Fruit fly (Drosophila melanogaster) whole organism, embryonic: ENCODE data around the gene Polr1D.
A peak's percentile ranks its signal among the peaks of the same experiment; 100 is the strongest.

Experiments used
- Aef1 ChIP-seq: fragments of 200-800 bp; sonication (Bioruptor generic); IDR thresholded peaks from 3 replicates; pipeline ENCODE4 v1.3.6; 2022; ENCODE audit warnings: missing biosample characterization, missing genetic modification characterization
- Asciz ChIP-seq: fragments of 200-800 bp; sonication (Bioruptor generic); optimal IDR thresholded peaks from 2 replicates; lab custom pipeline; 2017; ENCODE audit warnings: missing biosample characterization, mild to moderate bottlenecking, missing genetic modification characterization, missing genetic modification reagents
- Atf-2 ChIP-seq: fragments of 200-800 bp; sonication (Bioruptor generic); optimal IDR thresholded peaks from 2 replicates; lab custom pipeline; 2016; ENCODE audit warnings: missing biosample characterization, missing genetic modification characterization
- CG10147 ChIP-seq: fragments of 200-800 bp; sonication (Bioruptor generic); optimal IDR thresholded peaks from 2 replicates; lab custom pipeline; 2019; ENCODE audit warnings: missing biosample characterization, mild to moderate bottlenecking, missing genetic modification characterization, moderate library complexity
- CG10462 ChIP-seq: fragments of 200-800 bp; sonication (Bioruptor generic); optimal IDR thresholded peaks from 2 replicates; lab custom pipeline; 2016; ENCODE audit warnings: missing biosample characterization, missing genetic modification characterization
- CG10565 ChIP-seq: fragments of 200-800 bp; sonication (Bioruptor generic); optimal IDR thresholded peaks from 3 replicates; lab custom pipeline; 2016; ENCODE audit warnings: missing biosample characterization, mild to moderate bottlenecking, missing genetic modification characterization
- CG11085 ChIP-seq: fragments of 200-800 bp; sonication (Bioruptor generic); IDR thresholded peaks from 2 replicates; pipeline ENCODE4 v1.3.6; 2022; ENCODE audit warnings: missing biosample characterization, missing genetic modification characterization
- CG11093 ChIP-seq: fragments of 200-800 bp; sonication (Bioruptor generic); IDR thresholded peaks from 3 replicates; pipeline ENCODE4 v1.3.6; 2022; ENCODE audit warnings: missing biosample characterization, missing genetic modification characterization
- CG11560 ChIP-seq: fragments of 200-800 bp; sonication (Bioruptor generic); IDR thresholded peaks from 3 replicates; pipeline ENCODE4 v1.3.6; 2022; ENCODE audit warnings: missing biosample characterization, missing genetic modification characterization
- CG12391 ChIP-seq: fragments of 200-800 bp; sonication (Bioruptor generic); optimal IDR thresholded peaks from 3 replicates; lab custom pipeline; 2018; ENCODE audit warnings: missing biosample characterization, mild to moderate bottlenecking, missing genetic modification characterization, moderate library complexity
- CG13424 ChIP-seq: fragments of 200-800 bp; sonication (Bioruptor generic); optimal IDR thresholded peaks from 2 replicates; lab custom pipeline; 2019; ENCODE audit warnings: missing biosample characterization, mild to moderate bottlenecking, missing genetic modification characterization, moderate library complexity
- CG15479 ChIP-seq: fragments of 200-800 bp; sonication (Bioruptor generic); optimal IDR thresholded peaks from 3 replicates; lab custom pipeline; 2019; ENCODE audit warnings: missing biosample characterization, mild to moderate bottlenecking, missing genetic modification characterization, moderate library complexity
- CG16815 ChIP-seq: fragments of 200-800 bp; sonication (Bioruptor generic); optimal IDR thresholded peaks from 3 replicates; lab custom pipeline; 2017; ENCODE audit warnings: missing biosample characterization, mild to moderate bottlenecking, missing genetic modification characterization
- CG16863 ChIP-seq: fragments of 200-800 bp; sonication (Bioruptor generic); optimal IDR thresholded peaks from 3 replicates; lab custom pipeline; 2016; ENCODE audit warnings: missing biosample characterization, missing genetic modification characterization
- CG17361 ChIP-seq: fragments of 200-800 bp; sonication (Bioruptor generic); IDR thresholded peaks from 3 replicates; pipeline ENCODE4 v1.3.6; 2022; ENCODE audit warnings: missing biosample characterization, missing genetic modification characterization
- CG17568 ChIP-seq: fragments of 200-800 bp; sonication (Bioruptor generic); optimal IDR thresholded peaks from 2 replicates; lab custom pipeline; 2018; ENCODE audit warnings: missing biosample characterization, mild to moderate bottlenecking, missing genetic modification characterization, moderate library complexity
- CG2129 ChIP-seq: fragments of 200-800 bp; sonication (Bioruptor generic); IDR thresholded peaks from 2 replicates; pipeline ENCODE4 v1.3.6; 2022; ENCODE audit warnings: missing biosample characterization, missing genetic modification characterization; ENCODE audit not compliant: partially characterized antibody
- CG31365 ChIP-seq: fragments of 200-800 bp; sonication (Bioruptor generic); optimal IDR thresholded peaks from 2 replicates; lab custom pipeline; 2018; ENCODE audit warnings: missing biosample characterization, mild to moderate bottlenecking, missing genetic modification characterization
- CG34422 ChIP-seq: fragments of 200-800 bp; sonication (Bioruptor generic); IDR thresholded peaks from 3 replicates; pipeline ENCODE4 v1.3.6; 2022; ENCODE audit warnings: missing biosample characterization, missing genetic modification characterization
- CG3838 ChIP-seq: fragments of 200-800 bp; sonication (Bioruptor generic); optimal IDR thresholded peaks from 3 replicates; lab custom pipeline; 2016; ENCODE audit warnings: missing biosample characterization, missing genetic modification characterization
- CG3847 ChIP-seq: fragments of 200-800 bp; sonication (Bioruptor generic); IDR thresholded peaks from 2 replicates; pipeline ENCODE4 v1.3.6; 2022; ENCODE audit warnings: missing biosample characterization, missing genetic modification characterization
- CG4282 ChIP-seq: fragments of 200-800 bp; sonication (Bioruptor generic); optimal IDR thresholded peaks from 2 replicates; lab custom pipeline; 2016; ENCODE audit warnings: missing biosample characterization, missing genetic modification characterization
- CG8478 ChIP-seq: fragments of >200 bp; optimal IDR thresholded peaks from 2 replicates; lab custom pipeline; 2018
- CG9215 ChIP-seq: fragments of 200-800 bp; sonication (Bioruptor generic); IDR thresholded peaks from 2 replicates; pipeline ENCODE4 v1.3.6; 2022; ENCODE audit warnings: missing biosample characterization, missing genetic modification characterization
- Dek ChIP-seq: fragments of 200-800 bp; sonication (Bioruptor generic); optimal IDR thresholded peaks from 3 replicates; lab custom pipeline; 2019; ENCODE audit warnings: missing biosample characterization, mild to moderate bottlenecking, missing genetic modification characterization, moderate library complexity
- Dip2 ChIP-seq: fragments of 200-800 bp; sonication (Bioruptor generic); IDR thresholded peaks from 2 replicates; pipeline ENCODE4 v1.3.6; 2022; ENCODE audit warnings: missing biosample characterization, missing genetic modification characterization
- Gsc ChIP-seq: fragments of 200-800 bp; sonication (Bioruptor generic); IDR thresholded peaks from 2 replicates; pipeline ENCODE4 v1.3.6; 2022; ENCODE audit warnings: missing biosample characterization, missing genetic modification characterization
- Lpt ChIP-seq: fragments of >200 bp; optimal IDR thresholded peaks from 2 replicates; lab custom pipeline; 2018; ENCODE audit warnings: missing biosample characterization, missing genetic modification characterization
- MESR4 ChIP-seq: fragments of 200-800 bp; sonication (Bioruptor generic); optimal IDR thresholded peaks from 2 replicates; lab custom pipeline; 2018; ENCODE audit warnings: missing biosample characterization, mild to moderate bottlenecking, missing genetic modification characterization, moderate library complexity
- MTF-1 ChIP-seq: fragments of 200-800 bp; sonication (Bioruptor generic); optimal IDR thresholded peaks from 2 replicates; lab custom pipeline; 2018; ENCODE audit warnings: missing biosample characterization, mild to moderate bottlenecking, missing genetic modification characterization, borderline replicate concordance
- Nf-YA ChIP-seq: fragments of 200-800 bp; sonication (Bioruptor generic); IDR thresholded peaks from 2 replicates; pipeline ENCODE4 v1.3.6; 2022; ENCODE audit warnings: missing biosample characterization, missing genetic modification characterization
- Oaz ChIP-seq: fragments of 200-800 bp; sonication (Bioruptor generic); IDR thresholded peaks from 2 replicates; pipeline ENCODE4 v1.3.6; 2022; ENCODE audit warnings: missing biosample characterization, missing genetic modification characterization
- aop ChIP-seq: fragments of 200-800 bp; sonication (Bioruptor generic); IDR thresholded peaks from 2 replicates; pipeline ENCODE4 v1.3.6; 2022; ENCODE audit warnings: missing biosample characterization, missing genetic modification characterization
- caup ChIP-seq: fragments of 200-800 bp; sonication (Bioruptor generic); optimal IDR thresholded peaks from 3 replicates; lab custom pipeline; 2017; ENCODE audit warnings: missing biosample characterization, mild to moderate bottlenecking, missing genetic modification characterization, moderate library complexity; ENCODE audit not compliant: severe bottlenecking
- dati ChIP-seq: fragments of 200-800 bp; sonication (Bioruptor generic); IDR thresholded peaks from 2 replicates; pipeline ENCODE4 v1.3.6; 2022; ENCODE audit warnings: missing biosample characterization, missing genetic modification characterization
- ems ChIP-seq: fragments of 200-800 bp; sonication (Bioruptor generic); optimal IDR thresholded peaks from 3 replicates; lab custom pipeline; 2016; ENCODE audit warnings: missing biosample characterization, missing genetic modification characterization
- eyg ChIP-seq: fragments of 200-800 bp; sonication (Bioruptor generic); optimal IDR thresholded peaks from 3 replicates; lab custom pipeline; 2016; ENCODE audit warnings: missing biosample characterization, missing genetic modification characterization
- ftz-f1 ChIP-seq: fragments of 200-800 bp; sonication (Bioruptor generic); optimal IDR thresholded peaks from 2 replicates; lab custom pipeline; 2016; ENCODE audit warnings: missing biosample characterization, missing genetic modification characterization
- her ChIP-seq: fragments of 200-800 bp; sonication (Bioruptor generic); optimal IDR thresholded peaks from 2 replicates; lab custom pipeline; 2016; ENCODE audit warnings: missing biosample characterization, missing genetic modification characterization
- hkb ChIP-seq, 2 experiments: fragments of 200-800 bp in 1 of 2; fragments of >200 bp in 1 of 2; sonication (Bioruptor generic) in 1 of 2; IDR thresholded peaks in 1 of 2; optimal IDR thresholded peaks in 1 of 2; 2 replicates each; pipeline versions ENCODE4 v1.3.6 to Lab custom; 2017 to 2022; ENCODE audit warnings: missing biosample characterization in 1 of 2, missing genetic modification characterization in 1 of 2
- hth ChIP-seq: fragments of >200 bp; optimal IDR thresholded peaks from 2 replicates; lab custom pipeline; 2017; ENCODE audit warnings: inconsistent platforms
- jigr1 ChIP-seq: fragments of 200-800 bp; sonication (Bioruptor generic); IDR thresholded peaks from 3 replicates; pipeline ENCODE4 v1.3.6; 2022; ENCODE audit warnings: missing biosample characterization, missing genetic modification characterization
- rib ChIP-seq: fragments of 200-800 bp; sonication (Bioruptor generic); IDR thresholded peaks from 2 replicates; pipeline ENCODE4 v1.3.6; 2022; ENCODE audit warnings: missing biosample characterization, missing genetic modification characterization
- shn ChIP-seq: fragments of 200-800 bp; sonication (Bioruptor generic); optimal IDR thresholded peaks from 3 replicates; lab custom pipeline; 2016; ENCODE audit warnings: missing biosample characterization, missing genetic modification characterization
- so ChIP-seq: fragments of 200-800 bp; sonication (Bioruptor generic); IDR thresholded peaks from 3 replicates; pipeline ENCODE4 v1.3.6; 2022; ENCODE audit warnings: missing biosample characterization, missing genetic modification characterization
- sr ChIP-seq: fragments of 200-800 bp; sonication (Bioruptor generic); IDR thresholded peaks from 3 replicates; pipeline ENCODE4 v1.3.6; 2022; ENCODE audit warnings: missing biosample characterization, missing genetic modification characterization
- ttk ChIP-seq: fragments of 200-800 bp; sonication (Bioruptor generic); IDR thresholded peaks from 2 replicates; pipeline ENCODE4 v2.1.2; 2022; ENCODE audit warnings: missing biosample characterization, missing genetic modification characterization
- tup ChIP-seq: fragments of 200-800 bp; sonication (Bioruptor generic); optimal IDR thresholded peaks from 2 replicates; lab custom pipeline; 2016; ENCODE audit warnings: missing biosample characterization, mild to moderate bottlenecking, missing genetic modification characterization, moderate library complexity
- tx ChIP-seq: fragments of 200-800 bp; sonication (Bioruptor generic); optimal IDR thresholded peaks from 2 replicates; lab custom pipeline; 2016; ENCODE audit warnings: missing biosample characterization, missing genetic modification characterization
- unpg ChIP-seq: fragments of 200-800 bp; sonication (Bioruptor generic); optimal IDR thresholded peaks from 3 replicates; lab custom pipeline; 2018; ENCODE audit warnings: missing biosample characterization, mild to moderate bottlenecking, missing genetic modification characterization, moderate library complexity
- vfl ChIP-seq: fragments of 200-800 bp; sonication (Bioruptor generic); optimal IDR thresholded peaks from 2 replicates; lab custom pipeline; 2016; ENCODE audit warnings: missing biosample characterization, missing genetic modification characterization
- zen2 ChIP-seq: fragments of 200-800 bp; sonication (Bioruptor generic); IDR thresholded peaks from 3 replicates; pipeline ENCODE4 v1.3.6; 2022; ENCODE audit warnings: missing biosample characterization, missing genetic modification characterization; ENCODE audit not compliant: partially characterized antibody

Gene Polr1D

DNA sequence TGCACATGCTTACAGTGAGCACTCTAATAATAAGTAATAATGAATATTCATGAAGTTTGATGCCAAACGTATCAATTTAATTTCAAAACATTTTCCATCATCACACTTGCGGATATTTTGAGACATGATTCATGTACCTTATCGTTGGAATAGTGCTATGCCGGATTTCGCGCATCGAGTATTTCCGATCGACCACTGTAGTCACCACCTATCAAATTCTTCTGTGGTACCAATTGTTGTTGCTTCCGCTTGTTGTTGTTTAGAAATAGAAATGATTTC is 5.9 kb upstream of the Polr1D start (continued):
- no peak for TF ChIP-seq Nf-YA (GFP tag; lab: Robert Waterston, UW)
- 0 out of 3 replicates have a peak, but pooled peaks have one; percentile 22 for TF ChIP-seq CG11093 (GFP tag; lab: Robert Waterston, UW)
- peak; percentile 1 for TF ChIP-seq tx (GFP tag; lab: Kevin White, UChicago)
- peak; percentile 44 for TF ChIP-seq CG16815 (GFP tag; lab: Kevin White, UChicago)
- TF ChIP-seq MESR4 (GFP tag; lab: Kevin White, UChicago): no peak
- peak; percentile 55 for TF ChIP-seq CG10147 (GFP tag; lab: Kevin White, UChicago)
- no peak for TF ChIP-seq Lpt
- no peak for TF ChIP-seq her
- TF ChIP-seq Aef1 (GFP tag; lab: Robert Waterston, UW): peak; percentile 59; the same call in 1 of the 3 replicates
- TF ChIP-seq CG3847 (GFP tag; lab: Robert Waterston, UW): peak; percentile 26; the same call in 1 of the 2 replicates
- TF ChIP-seq Atf-2 (GFP tag; lab: Kevin White, UChicago): no peak
- no peak for TF ChIP-seq shn (GFP tag; lab: Kevin White, UChicago)
- TF ChIP-seq ftz-f1: no peak
- no peak for TF ChIP-seq CG10565 (GFP tag; lab: Kevin White, UChicago)
- TF ChIP-seq CG31365 (tag; lab: Kevin White, UChicago): no peak
- no peak for TF ChIP-seq Oaz (GFP tag; lab: Robert Waterston, UW)
- no peak for TF ChIP-seq MTF-1 (GFP tag; lab: Kevin White, UChicago)
- no peak for TF ChIP-seq eyg
- TF ChIP-seq zen2: no peak
- 0 out of 2 replicates have a peak, but pooled peaks have one; percentile 27 for TF ChIP-seq rib (GFP tag; lab: Robert Waterston, UW)
- no peak for TF ChIP-seq CG17568 (GFP tag; lab: Kevin White, UChicago)
- peak; percentile 31 for TF ChIP-seq unpg
- no peak for TF ChIP-seq tup (GFP tag; lab: Kevin White, UChicago)
- TF ChIP-seq ttk (GFP tag; lab: Robert Waterston, UW): no peak
- no peak for TF ChIP-seq aop (GFP tag; lab: Robert Waterston, UW)
- peak; percentile 9 for TF ChIP-seq Dek (tag; lab: Kevin White, UChicago)
- TF ChIP-seq dati (GFP tag; lab: Robert Waterston, UW): no peak
- peak; percentile 52; the same call in 1 of the 3 replicates for TF ChIP-seq CG11560 (tag; lab: Robert Waterston, UW)
- TF ChIP-seq CG17361 (GFP tag; lab: Robert Waterston, UW): no peak
- TF ChIP-seq CG15479: no peak
- no peak for TF ChIP-seq vfl (GFP tag; lab: Kevin White, UChicago)
- TF ChIP-seq CG2129 (GFP tag; lab: Robert Waterston, UW): no peak
- no peak for TF ChIP-seq CG4282 (GFP tag; lab: Kevin White, UChicago)
- peak; percentile 56 for TF ChIP-seq caup
- no peak for TF ChIP-seq hkb (optimal IDR thresholded peaks at IDR 0.05; lab: Kevin White, UChicago)
- TF ChIP-seq hkb (GFP tag; IDR thresholded peaks at IDR 0.05; lab: Robert Waterston, UW): 0 out of 2 replicates have a peak, but pooled peaks have one; percentile 34
- no peak for TF ChIP-seq CG34422 (GFP tag; lab: Robert Waterston, UW)
- TF ChIP-seq so (GFP tag; lab: Robert Waterston, UW): 0 out of 3 replicates have a peak, but pooled peaks have one; percentile 26
- peak; percentile 10 for TF ChIP-seq CG12391
- no peak for TF ChIP-seq sr (GFP tag; lab: Robert Waterston, UW)
- no peak for TF ChIP-seq CG11085 (GFP tag; lab: Robert Waterston, UW)
- no peak for TF ChIP-seq Asciz (GFP tag; lab: Kevin White, UChicago)
- no peak for TF ChIP-seq CG16863
- TF ChIP-seq CG9215 (GFP tag; lab: Robert Waterston, UW): no peak
- TF ChIP-seq CG10462 (GFP tag; lab: Kevin White, UChicago): no peak
- TF ChIP-seq hth (lab: Kevin White, UChicago): no peak
- no peak for TF ChIP-seq CG8478 (lab: Kevin White, UChicago)
- no peak for TF ChIP-seq jigr1
- TF ChIP-seq Gsc (GFP tag; lab: Robert Waterston, UW): no peak
- no peak for TF ChIP-seq CG3838 (GFP tag; lab: Kevin White, UChicago)
- TF ChIP-seq CG13424 (tag; lab: Kevin White, UChicago): peak; percentile 21
- no peak for TF ChIP-seq Dip2 (GFP tag; lab: Robert Waterston, UW)
- TF ChIP-seq ems (GFP tag; lab: Kevin White, UChicago): peak; percentile 29
